Fruit fly (Drosophila melanogaster) whole organism: ENCODE measurements around the gene chinmo.

Experiments used
- CG8478 ChIP-seq: fragments of >200 bp; optimal IDR thresholded peaks from 2 replicates; lab custom pipeline; 2018; ENCODE audit warnings: inconsistent platforms
- Dll ChIP-seq: fragments of >200 bp; optimal IDR thresholded peaks from 2 replicates; lab custom pipeline; 2017
- EcR ChIP-seq, 2 experiments: fragments of >200 bp; optimal IDR thresholded peaks; 2 replicates each; lab custom pipeline; 2017; ENCODE audit warnings: missing biosample characterization in 2 of 2, missing genetic modification characterization in 2 of 2, missing genetic modification reagents in 2 of 2
- pan ChIP-seq: fragments of >200 bp; optimal IDR thresholded peaks from 2 replicates; lab custom pipeline; 2017
- psq ChIP-seq: fragments of >200 bp; optimal IDR thresholded peaks from 2 replicates; lab custom pipeline; 2017

DNA sequence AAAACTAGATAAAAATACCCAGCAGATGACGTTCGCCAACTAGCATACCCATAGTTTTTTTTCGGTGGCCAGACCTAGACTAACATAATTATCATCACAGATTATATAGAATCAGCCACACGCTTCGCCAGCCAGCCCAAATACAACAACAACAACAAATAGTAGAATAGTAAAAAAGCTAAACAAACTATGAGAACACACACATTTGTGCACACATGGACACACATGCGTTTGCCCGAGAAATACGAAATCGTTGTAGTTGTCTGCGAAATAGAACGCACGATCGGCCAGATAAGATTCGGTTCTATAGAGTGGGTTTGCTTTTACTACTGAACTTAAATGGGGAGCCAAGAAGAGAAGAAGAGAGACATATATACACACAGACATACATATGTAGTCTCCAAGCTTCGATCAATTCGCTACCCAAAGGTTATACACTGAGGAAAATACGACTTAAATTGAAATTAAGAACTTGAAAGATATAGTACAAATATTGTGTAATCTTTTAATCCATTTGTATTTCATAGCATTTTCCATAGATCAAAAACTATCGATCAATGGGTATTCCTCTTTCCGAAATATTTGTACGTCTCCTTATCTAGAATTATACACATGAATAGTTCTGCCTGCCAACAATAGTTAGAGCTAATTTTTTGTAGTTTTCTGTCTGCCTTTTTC is 23.1 kb upstream of the chinmo start:
- TF ChIP-seq EcR (GFP tag; optimal IDR thresholded peaks at IDR 0.05; lab: Kevin White, UChicago) (no peak), psq (lab: Kevin White, UChicago) (no peak), Dll (lab: Kevin White, UChicago) (no peak), CG8478 (no peak), pan (no peak)
